Worm (Caenorhabditis elegans) whole organism, young adult: Measurements from ENCODE around the gene grl-12.

Experiments
- die-1 ChIP-seq: sonication (generic microtip); optimal IDR thresholded peaks from 2 replicates; lab custom pipeline; 2016; ENCODE audit warnings: missing genotype, mild to moderate bottlenecking, missing genetic modification characterization, missing compliant biosample characterization
- egl-44 ChIP-seq: fragments of 200-800 bp; sonication (Bioruptor generic); IDR thresholded peaks from 2 replicates; pipeline ENCODE4 v1.3.6; 2022; ENCODE audit warnings: missing genetic modification reagents, missing genetic modification characterization, missing compliant biosample characterization

- TF ChIP-seq egl-44 (GFP tag; lab: Robert Waterston, UW) (no peak), die-1 (tag; lab: Kevin White, UChicago) (no peak)
Observed at ce11 chrV:8658577-8659362, 22.0 kb upstream of the grl-12 start.
